Fruit fly (Drosophila melanogaster) whole organism, adult: ENCODE data around the gene fws.
A peak's percentile ranks its signal among the peaks of the same experiment; 100 is the strongest.

Experiments
- CG11617 ChIP-seq: fragments of 200-800 bp; sonication (Bioruptor generic); optimal IDR thresholded peaks from 2 replicates; lab custom pipeline; 2017; ENCODE audit warnings: mild to moderate bottlenecking, missing biosample characterization, missing genetic modification reagents, missing genetic modification characterization
- CG12768 ChIP-seq: fragments of 200-800 bp; sonication (Bioruptor generic); optimal IDR thresholded peaks from 2 replicates; lab custom pipeline; 2017; ENCODE audit warnings: missing biosample characterization, missing genetic modification characterization, mild to moderate bottlenecking, moderate library complexity, missing genetic modification reagents
- CG14711 ChIP-seq: fragments of 200-800 bp; sonication (Bioruptor generic); optimal IDR thresholded peaks from 2 replicates; lab custom pipeline; 2018; ENCODE audit warnings: missing biosample characterization, mild to moderate bottlenecking, missing genetic modification characterization, moderate library complexity
- CG1620 ChIP-seq: fragments of 200-800 bp; sonication (Bioruptor generic); optimal IDR thresholded peaks from 2 replicates; lab custom pipeline; 2016; ENCODE audit warnings: missing biosample characterization, missing genetic modification characterization
- CG33017 ChIP-seq: fragments of 200-800 bp; sonication (Bioruptor generic); optimal IDR thresholded peaks from 2 replicates; lab custom pipeline; 2018; ENCODE audit warnings: missing biosample characterization, mild to moderate bottlenecking, missing genetic modification characterization, moderate library complexity
- CG5204 ChIP-seq: fragments of 200-800 bp; sonication (Bioruptor generic); optimal IDR thresholded peaks from 2 replicates; lab custom pipeline; 2016; ENCODE audit warnings: missing biosample characterization, missing genetic modification characterization
- CG7045 ChIP-seq: fragments of 200-800 bp; sonication (Bioruptor generic); optimal IDR thresholded peaks from 2 replicates; lab custom pipeline; 2017; ENCODE audit warnings: missing biosample characterization, mild to moderate bottlenecking, missing genetic modification characterization
- CG7101 ChIP-seq: fragments of 200-800 bp; sonication (Bioruptor generic); optimal IDR thresholded peaks from 2 replicates; lab custom pipeline; 2018; ENCODE audit warnings: missing biosample characterization, mild to moderate bottlenecking, missing genetic modification characterization, moderate library complexity
- Clk ChIP-seq: fragments of 200-800 bp; sonication (Bioruptor generic); optimal IDR thresholded peaks from 2 replicates; lab custom pipeline; 2017; ENCODE audit warnings: missing biosample characterization, missing genetic modification characterization
- Crg-1 ChIP-seq: fragments of 200-800 bp; sonication (Bioruptor generic); optimal IDR thresholded peaks from 2 replicates; lab custom pipeline; 2016; ENCODE audit warnings: missing biosample characterization, missing genetic modification characterization
- Hr96 ChIP-seq: fragments of 200-800 bp; sonication (Bioruptor generic); optimal IDR thresholded peaks from 2 replicates; lab custom pipeline; 2016; ENCODE audit warnings: missing biosample characterization, missing genetic modification characterization
- Mnt ChIP-seq: fragments of 200-800 bp; sonication (Bioruptor generic); optimal IDR thresholded peaks from 2 replicates; lab custom pipeline; 2016; ENCODE audit warnings: missing biosample characterization, mild to moderate bottlenecking, missing genetic modification characterization
- bab1 ChIP-seq: fragments of 200-800 bp; sonication (Bioruptor generic); optimal IDR thresholded peaks from 3 replicates; lab custom pipeline; 2019; ENCODE audit warnings: missing biosample characterization, mild to moderate bottlenecking, missing genetic modification characterization, moderate library complexity
- cic ChIP-seq: fragments of 200-800 bp; sonication (Bioruptor generic); optimal IDR thresholded peaks from 2 replicates; lab custom pipeline; 2017; ENCODE audit warnings: missing biosample characterization, mild to moderate bottlenecking, missing genetic modification characterization, moderate library complexity
- cnc ChIP-seq, 2 experiments: fragments of >200 bp; optimal IDR thresholded peaks; 2 replicates each; lab custom pipeline; 2017
- kay ChIP-seq: fragments of 200-800 bp; sonication (Bioruptor generic); peaks from one replicate; lab custom pipeline; 2016; ENCODE audit warnings: missing biosample characterization, missing genetic modification characterization, borderline replicate concordance
- ovo ChIP-seq: fragments of 200-800 bp; sonication (Bioruptor generic); optimal IDR thresholded peaks from 2 replicates; lab custom pipeline; 2016; ENCODE audit warnings: missing biosample characterization, missing genetic modification characterization
- pad ChIP-seq: fragments of 200-800 bp; sonication (Bioruptor generic); optimal IDR thresholded peaks from 3 replicates; lab custom pipeline; 2017; ENCODE audit warnings: missing biosample characterization, missing genetic modification characterization, mild to moderate bottlenecking, moderate library complexity, missing genetic modification reagents
- tj ChIP-seq: fragments of 200-800 bp; sonication (Bioruptor generic); optimal IDR thresholded peaks from 3 replicates; lab custom pipeline; 2017; ENCODE audit warnings: missing biosample characterization, mild to moderate bottlenecking, missing genetic modification characterization, moderate library complexity
- toe ChIP-seq: fragments of 200-800 bp; sonication (Bioruptor generic); optimal IDR thresholded peaks from 2 replicates; lab custom pipeline; 2016; ENCODE audit warnings: missing biosample characterization, missing genetic modification characterization

Gene fws

dm6 chr2L:17480943-17481580 lies at the start of gene fws, which contains the start of gene Lamtor3:
fws (minus strand) TSS chr2L:17481029.
Lamtor3 (plus strand) TSS chr2L:17481231.
- peak; percentile 86 for TF ChIP-seq Mnt (GFP tag; lab: Kevin White, UChicago)
- peak; percentile 90 for TF ChIP-seq pad (GFP tag; lab: Kevin White, UChicago)
- TF ChIP-seq Crg-1 (GFP tag; lab: Kevin White, UChicago): peak; percentile 94
- peak; percentile 99 for TF ChIP-seq CG7101 (tag; lab: Kevin White, UChicago)
- TF ChIP-seq CG12768 (GFP tag; lab: Kevin White, UChicago): peak; percentile 97
- peak; percentile 81 for TF ChIP-seq CG1620
- peak; percentile 42 for TF ChIP-seq cic (GFP tag; lab: Kevin White, UChicago)
- peak; percentile 64 for TF ChIP-seq ovo (GFP tag; lab: Kevin White, UChicago)
- TF ChIP-seq toe (GFP tag; lab: Kevin White, UChicago): peak; percentile 75
- TF ChIP-seq CG11617: peak; percentile 96
- peak; percentile 98 for TF ChIP-seq CG14711
- TF ChIP-seq kay (GFP tag; lab: Kevin White, UChicago): peak; percentile 84
- TF ChIP-seq Clk (GFP tag; lab: Kevin White, UChicago): peak; percentile 94
- peak; percentile 97 for TF ChIP-seq CG7045 (GFP tag; lab: Kevin White, UChicago)
- peak; percentile 97 for TF ChIP-seq bab1 (GFP tag; lab: Kevin White, UChicago)
- TF ChIP-seq Hr96 (GFP tag; lab: Kevin White, UChicago): no peak
- TF ChIP-seq cnc (optimal IDR thresholded peaks at IDR 0.05; lab: Kevin White, UChicago): no peak
- peak; percentile 98 for TF ChIP-seq CG33017 (tag; lab: Kevin White, UChicago)
- TF ChIP-seq tj (GFP tag; lab: Kevin White, UChicago): peak; percentile 84
- no peak for TF ChIP-seq CG5204 (GFP tag; lab: Kevin White, UChicago)

DNA sequence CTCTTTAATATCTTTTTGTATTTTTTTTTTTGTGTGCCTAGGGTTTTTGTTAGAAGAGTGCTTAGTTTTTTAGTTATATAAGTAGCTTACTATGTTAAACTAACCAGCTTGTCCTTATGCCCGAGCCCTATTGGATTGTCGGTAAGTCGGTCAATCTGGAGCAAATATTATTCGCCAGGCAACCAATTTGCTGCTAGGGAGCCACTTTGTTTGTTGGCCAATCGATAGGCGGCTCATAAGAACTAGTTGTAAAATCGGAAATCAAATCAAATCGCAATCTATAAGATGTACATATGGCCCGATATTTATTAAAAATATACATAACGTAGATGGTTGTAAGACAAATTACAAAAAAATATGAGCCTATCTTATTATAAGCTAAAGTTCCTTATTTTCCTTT lies 48.2 kb upstream of the fws start, which contains the start of gene CG15144:
CG15144 (minus strand) TSS at position 101 of the 400 bp plus-strand sequence.
- TF ChIP-seq Crg-1 (GFP tag; lab: Kevin White, UChicago): no peak
- TF ChIP-seq cnc (optimal IDR thresholded peaks at IDR 0.05; lab: Kevin White, UChicago): no peak
- TF ChIP-seq tj (GFP tag; lab: Kevin White, UChicago): no peak
- no peak for TF ChIP-seq CG7101 (tag; lab: Kevin White, UChicago)
- TF ChIP-seq CG12768 (GFP tag; lab: Kevin White, UChicago): no peak

dm6 chr2L:17524449-17524848 lies 43.6 kb upstream of the fws start, which contains the start of gene CG15143:
CG15143 (minus strand) TSS chr2L:17524549.
- TF ChIP-seq CG12768 (GFP tag; lab: Kevin White, UChicago) (no peak), toe (GFP tag; lab: Kevin White, UChicago) (no peak), Clk (GFP tag; lab: Kevin White, UChicago) (no peak), cnc (optimal IDR thresholded peaks at IDR 0.05; lab: Kevin White, UChicago) (no peak)

dm6 chr2L:17514090-17514715 lies 33.4 kb upstream of the fws start:
- TF ChIP-seq Hr96 (GFP tag; lab: Kevin White, UChicago) (no peak), CG12768 (GFP tag; lab: Kevin White, UChicago) (no peak), CG11617 (no peak), Mnt (GFP tag; lab: Kevin White, UChicago) (no peak), bab1 (GFP tag; lab: Kevin White, UChicago) (no peak), Clk (GFP tag; lab: Kevin White, UChicago) (no peak), ovo (GFP tag; lab: Kevin White, UChicago) (no peak), CG7045 (GFP tag; lab: Kevin White, UChicago) (no peak), cic (GFP tag; lab: Kevin White, UChicago) (no peak), toe (GFP tag; lab: Kevin White, UChicago) (no peak), CG14711 (no peak), pad (GFP tag; lab: Kevin White, UChicago) (no peak), CG33017 (tag; lab: Kevin White, UChicago) (no peak), CG5204 (GFP tag; lab: Kevin White, UChicago) (no peak), kay (GFP tag; lab: Kevin White, UChicago) (no peak)

DNA sequence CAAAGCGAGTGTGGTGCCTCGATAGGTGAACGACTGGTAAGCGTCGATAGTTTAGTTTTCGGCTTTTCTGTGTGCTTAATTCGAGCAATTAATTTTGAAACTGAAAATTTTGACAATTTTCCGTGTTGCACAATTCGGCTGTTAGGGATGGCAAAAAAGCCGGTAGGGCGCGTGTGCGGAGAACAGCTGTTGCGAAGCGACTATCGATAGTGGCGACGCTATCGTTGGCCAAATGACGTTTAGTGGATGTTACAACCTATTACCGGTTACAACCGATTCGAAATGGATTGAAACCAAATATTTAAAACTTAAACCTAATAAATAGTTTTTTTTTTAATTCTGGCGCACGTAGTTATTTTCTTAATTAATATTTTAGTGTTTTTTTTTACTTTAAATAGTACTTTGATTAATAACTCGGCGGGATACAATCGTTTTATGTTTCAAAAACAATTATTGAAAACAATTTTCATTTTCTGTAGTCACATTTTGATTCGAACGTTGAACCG lies 20.2 kb upstream of the fws start, which contains the start of the genes mEFTs and Dhc36C:
mEFTs (minus strand) TSS at position 161 of the 506 bp plus-strand sequence.
Dhc36C (plus strand) TSS at position 456 of the 506 bp plus-strand sequence.
- TF ChIP-seq Mnt (GFP tag; lab: Kevin White, UChicago): peak; percentile 72
- no peak for TF ChIP-seq CG1620
- peak; percentile 24 for TF ChIP-seq bab1 (GFP tag; lab: Kevin White, UChicago)

DNA sequence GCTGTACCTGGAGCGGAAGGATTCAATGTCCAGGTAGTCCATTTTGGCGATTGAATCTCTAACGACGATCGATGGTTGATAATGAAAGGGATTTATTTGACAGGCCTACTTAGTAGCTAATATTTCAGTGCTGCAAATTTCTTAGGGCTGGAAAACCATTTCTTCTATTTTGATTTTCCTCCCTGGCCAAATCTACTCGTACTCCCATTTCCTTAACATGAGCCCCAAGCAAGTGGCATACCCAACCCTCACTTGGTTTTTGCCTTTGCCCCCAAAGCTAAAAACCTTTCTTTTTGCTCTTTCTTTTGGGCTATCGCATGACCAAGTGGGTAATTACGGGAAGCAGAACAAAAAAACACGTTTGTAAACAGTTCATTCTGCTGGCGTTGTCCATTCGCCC lies 17.9 kb upstream of the fws start, which contains the start of gene CG15142:
CG15142 (minus strand) TSS at position 101 of the 400 bp plus-strand sequence.
- TF ChIP-seq CG11617 (no peak), CG12768 (GFP tag; lab: Kevin White, UChicago) (no peak), CG7045 (GFP tag; lab: Kevin White, UChicago) (no peak), kay (GFP tag; lab: Kevin White, UChicago) (no peak), CG14711 (no peak), Crg-1 (GFP tag; lab: Kevin White, UChicago) (no peak), CG33017 (tag; lab: Kevin White, UChicago) (no peak), cnc (optimal IDR thresholded peaks at IDR 0.05; lab: Kevin White, UChicago) (no peak)
